Fruit fly (Drosophila melanogaster): ENCODE results near the gene CG14316.

Gene CG14316

dm6 chr3R:18121385-18122151 is 30.4 kb upstream of the CG14316 start (continued):
- TF ChIP-seq crol (GFP tag; IDR thresholded peaks at IDR 0.05): peak; percentile 16; the same call in 1 of the 2 replicates
- no peak for TF ChIP-seq CG17802 (tag; optimal IDR thresholded peaks at IDR 0.05)
- no peak for TF ChIP-seq CG4282 (GFP tag; optimal IDR thresholded peaks at IDR 0.05)
- no peak for TF ChIP-seq wor (GFP tag; IDR thresholded peaks at IDR 0.05)
- no peak for TF ChIP-seq bcd (GFP tag; optimal IDR thresholded peaks at IDR 0.05)
- peak; percentile 60; the same call in 1 of the 2 replicates for TF ChIP-seq Adf1 (GFP tag; IDR thresholded peaks at IDR 0.05)
- no peak for TF ChIP-seq CG4707 (GFP tag; optimal IDR thresholded peaks at IDR 0.05)
- TF ChIP-seq HLH3B (GFP tag; IDR thresholded peaks at IDR 0.05): peak; percentile 35; the same call in 1 of the 2 replicates
- TF ChIP-seq yki (optimal IDR thresholded peaks at IDR 0.05): peak; percentile 11
- TF ChIP-seq tup (GFP tag; optimal IDR thresholded peaks at IDR 0.05): no peak
- no peak for TF ChIP-seq CG3847 (GFP tag; IDR thresholded peaks at IDR 0.05)
- no peak for TF ChIP-seq psq (GFP tag; optimal IDR thresholded peaks at IDR 0.05)
- no peak for TF ChIP-seq ssp (GFP tag; IDR thresholded peaks at IDR 0.05)
- peak; percentile 53; the same call in 2 of the 3 replicates for TF ChIP-seq zen2 (GFP tag; IDR thresholded peaks at IDR 0.05; ENCODE audit: partially characterized antibody)
- TF ChIP-seq CG11093 (GFP tag; IDR thresholded peaks at IDR 0.05): no peak
- peak; percentile 95 for TF ChIP-seq Nf-YA (GFP tag; IDR thresholded peaks at IDR 0.05)
- no peak for TF ChIP-seq gsb (GFP tag; IDR thresholded peaks at IDR 0.05)
- no peak for TF ChIP-seq hkb (optimal IDR thresholded peaks at IDR 0.05)
- TF ChIP-seq hkb (GFP tag; IDR thresholded peaks at IDR 0.05): no peak
- TF ChIP-seq CG31388 (GFP tag; optimal IDR thresholded peaks at IDR 0.05): no peak
- peak; percentile 42; the same call in 1 of the 3 replicates for TF ChIP-seq ci (GFP tag; IDR thresholded peaks at IDR 0.05)
- no peak for TF ChIP-seq Dp (GFP tag; optimal IDR thresholded peaks at IDR 0.05)
- no peak for TF ChIP-seq trem (tag; optimal IDR thresholded peaks at IDR 0.05)
- TF ChIP-seq CG8290 (GFP tag; optimal IDR thresholded peaks at IDR 0.05): no peak
- peak in 1 of 2 experiments; percentile 30 for TF ChIP-seq CG8290 (tag; optimal IDR thresholded peaks at IDR 0.05)
- peak; percentile 23 for TF ChIP-seq jing (GFP tag; optimal IDR thresholded peaks at IDR 0.05)
- TF ChIP-seq CG6272 (GFP tag; IDR thresholded peaks at IDR 0.05): no peak
- TF ChIP-seq Hr3 (GFP tag; optimal IDR thresholded peaks at IDR 0.05): no peak
- TF ChIP-seq Ssrp (tag; optimal IDR thresholded peaks at IDR 0.05): no peak
- TF ChIP-seq ham (GFP tag; IDR thresholded peaks at IDR 0.05): no peak
- no peak for TF ChIP-seq Asciz (GFP tag; optimal IDR thresholded peaks at IDR 0.05)
- TF ChIP-seq MBD-R2 (GFP tag; IDR thresholded peaks at IDR 0.05): no peak
- TF ChIP-seq CG8281 (tag; optimal IDR thresholded peaks at IDR 0.05): no peak
- no peak for TF ChIP-seq repo (GFP tag; optimal IDR thresholded peaks at IDR 0.05)
- no peak for TF ChIP-seq CG12744 (GFP tag; optimal IDR thresholded peaks at IDR 0.05)
- 0 out of 3 replicates have a peak, but pooled peaks have one; percentile 19 for TF ChIP-seq ken (GFP tag; IDR thresholded peaks at IDR 0.05)
- TF ChIP-seq ranshi (GFP tag; IDR thresholded peaks at IDR 0.05): no peak
- no peak for TF ChIP-seq unpg (GFP tag; optimal IDR thresholded peaks at IDR 0.05)
- TF ChIP-seq Jarid2 (GFP tag; optimal IDR thresholded peaks at IDR 0.05): peak; percentile 91
- no peak for TF ChIP-seq Bgb (GFP tag; IDR thresholded peaks at IDR 0.05; ENCODE audit: partially characterized antibody)
- peak; percentile 24 for TF ChIP-seq CG33557 (GFP tag; optimal IDR thresholded peaks at IDR 0.05)
- no peak for TF ChIP-seq nau (GFP tag; optimal IDR thresholded peaks at IDR 0.05)
- no peak for TF ChIP-seq klu (GFP tag; IDR thresholded peaks at IDR 0.05)
- TF ChIP-seq CG7556 (GFP tag; optimal IDR thresholded peaks at IDR 0.05): no peak
- TF ChIP-seq Stat92E (GFP tag; optimal IDR thresholded peaks at IDR 0.05): peak in 1 of 3 experiments; percentile 31
- no peak for TF ChIP-seq Lhr (GFP tag; optimal IDR thresholded peaks at IDR 0.05)
- no peak for TF ChIP-seq CG1832 (GFP tag; optimal IDR thresholded peaks at IDR 0.05)
- peak; percentile 15; the same call in 1 of the 2 replicates for TF ChIP-seq ato (GFP tag; IDR thresholded peaks at IDR 0.05; ENCODE audit: partially characterized antibody)
- no peak for TF ChIP-seq sisA (GFP tag; IDR thresholded peaks at IDR 0.05)
- peak; percentile 80 for TF ChIP-seq Tbp (GFP tag; optimal IDR thresholded peaks at IDR 0.05)
- TF ChIP-seq NC2β (GFP tag; optimal IDR thresholded peaks at IDR 0.05): peak; percentile 13

All from whole organism, embryonic.